Worm (Caenorhabditis elegans) whole organism, L4 larva: ENCODE results near the gene H41C03.3.

Source experiments
- F44E2.7 ChIP-seq: fragments of 200-800 bp; sonication (Bioruptor generic); IDR thresholded peaks from 2 replicates; pipeline ENCODE4 v2.1.2; 2022; ENCODE audit warnings: missing genetic modification characterization, missing compliant biosample characterization
- F49E8.2 ChIP-seq: sonication (generic microtip); optimal IDR thresholded peaks from 2 replicates; lab custom pipeline; 2016; ENCODE audit warnings: missing compliant biosample characterization, mild to moderate bottlenecking, missing genetic modification characterization, borderline replicate concordance
- R02D3.7 ChIP-seq: fragments of 150-350 bp; sonication (generic microtip); optimal IDR thresholded peaks from 3 replicates; lab custom pipeline; 2014; ENCODE audit warnings: missing biosample characterization, missing genetic modification characterization
- T20F7.1 ChIP-seq: fragments of 200-800 bp; sonication (Bioruptor generic); optimal IDR thresholded peaks from 2 replicates; lab custom pipeline; 2018; ENCODE audit warnings: mild to moderate bottlenecking, missing genetic modification characterization, missing compliant biosample characterization
- T26A8.4 ChIP-seq: fragments of 200-800 bp; sonication (Bioruptor generic); IDR thresholded peaks from 2 replicates; pipeline ENCODE4 v1.3.6; 2022; ENCODE audit warnings: missing genetic modification characterization, missing compliant biosample characterization
- aha-1 ChIP-seq: fragments of 150-350 bp; peaks from one replicate; lab custom pipeline; 2014; ENCODE audit warnings: missing biosample characterization, missing genetic modification characterization
- attf-4 ChIP-seq: sonication (generic microtip); optimal IDR thresholded peaks from 3 replicates; lab custom pipeline; 2017; ENCODE audit warnings: missing biosample characterization, missing genetic modification characterization
- ceh-32 ChIP-seq: sonication (generic microtip); optimal IDR thresholded peaks from 2 replicates; lab custom pipeline; 2016; ENCODE audit warnings: mild to moderate bottlenecking, missing genetic modification characterization, missing compliant biosample characterization; ENCODE audit not compliant: poor library complexity
- ctbp-1 ChIP-seq: fragments of 200-800 bp; sonication (Bioruptor generic); IDR thresholded peaks from 2 replicates; pipeline ENCODE4 v1.3.6; 2022; ENCODE audit warnings: missing genetic modification reagents, missing genetic modification characterization, missing compliant biosample characterization
- daf-16 ChIP-seq, 3 experiments: sonication (generic microtip); optimal IDR thresholded peaks; 2 replicates each; lab custom pipeline; 2016 to 2017; ENCODE audit warnings: missing genetic modification characterization in 3 of 3, missing genetic modification reagents in 3 of 3, mild to moderate bottlenecking in 2 of 3, missing compliant biosample characterization in 2 of 3, missing biosample characterization in 1 of 3, moderate library complexity in 1 of 3
- dmd-6 ChIP-seq: fragments of 200-800 bp; sonication (Bioruptor generic); IDR thresholded peaks from 2 replicates; pipeline ENCODE4 v1.3.6; 2022; ENCODE audit warnings: missing genetic modification reagents, missing genetic modification characterization, missing compliant biosample characterization
- dpl-1 ChIP-seq: fragments of 150-350 bp; optimal IDR thresholded peaks from 2 replicates; lab custom pipeline; 2014; ENCODE audit warnings: missing biosample characterization, missing genetic modification reagents, missing genetic modification characterization
- dve-1 ChIP-seq: sonication (generic microtip); optimal IDR thresholded peaks from 2 replicates; lab custom pipeline; 2017; ENCODE audit warnings: antibody characterized with exemption, mild to moderate bottlenecking, missing genetic modification characterization, missing compliant biosample characterization; ENCODE audit not compliant: insufficient read depth
- fos-1 ChIP-seq: fragments of 150-350 bp; optimal IDR thresholded peaks from 2 replicates; lab custom pipeline; 2014; ENCODE audit warnings: missing biosample characterization, missing genetic modification characterization
- hif-1 ChIP-seq, 2 experiments: sonication (generic microtip); optimal IDR thresholded peaks; 2 replicates each; lab custom pipeline; 2016 to 2017; ENCODE audit warnings: missing compliant biosample characterization in 2 of 2, missing genetic modification characterization in 2 of 2, missing genetic modification reagents in 2 of 2, missing genotype in 2 of 2, mild to moderate bottlenecking in 1 of 2
- hlh-11 ChIP-seq: fragments of 200-800 bp; sonication (Bioruptor generic); optimal IDR thresholded peaks from 2 replicates; lab custom pipeline; 2018; ENCODE audit warnings: mild to moderate bottlenecking, missing genetic modification characterization, missing compliant biosample characterization
- hlh-30 ChIP-seq: sonication (generic microtip); optimal IDR thresholded peaks from 2 replicates; lab custom pipeline; 2017; ENCODE audit warnings: antibody characterized with exemption, mild to moderate bottlenecking, missing genetic modification characterization, missing compliant biosample characterization; ENCODE audit not compliant: insufficient read depth
- lin-15B ChIP-seq: fragments of 150-350 bp; sonication (generic microtip); optimal IDR thresholded peaks from 3 replicates; lab custom pipeline; 2014; ENCODE audit warnings: missing biosample characterization, missing genetic modification characterization
- lin-29 ChIP-seq: fragments of 200-800 bp; sonication (Bioruptor generic); IDR thresholded peaks from 2 replicates; pipeline ENCODE4 v1.3.6; 2022; ENCODE audit warnings: missing genetic modification reagents, missing genetic modification characterization, missing compliant biosample characterization
- lin-38 ChIP-seq: fragments of 200-800 bp; sonication (Bioruptor generic); IDR thresholded peaks from 2 replicates; pipeline ENCODE4 v1.3.6; 2022; ENCODE audit warnings: missing genetic modification reagents, missing genetic modification characterization, missing compliant biosample characterization
- lsy-2 ChIP-seq, 2 experiments: fragments of 150-350 bp in 1 of 2; sonication (generic microtip) in 1 of 2; optimal IDR thresholded peaks; 2 replicates each; lab custom pipeline; 2014 to 2017; ENCODE audit warnings: missing biosample characterization in 2 of 2, missing genetic modification characterization in 2 of 2
- madf-5 ChIP-seq, 2 experiments: fragments of 200-800 bp; sonication (Bioruptor generic); IDR thresholded peaks; 2 replicates each; pipeline ENCODE4 v1.3.6; 2022; ENCODE audit warnings: missing compliant biosample characterization in 2 of 2, missing genetic modification characterization in 2 of 2
- mdt-29 ChIP-seq: fragments of 200-800 bp; sonication (Bioruptor generic); IDR thresholded peaks from 2 replicates; pipeline ENCODE4 v1.3.6; 2022; ENCODE audit warnings: missing genetic modification reagents, missing genetic modification characterization, missing compliant biosample characterization
- mep-1 ChIP-seq: fragments of 150-350 bp; sonication (generic microtip); optimal IDR thresholded peaks from 3 replicates; lab custom pipeline; 2014; ENCODE audit warnings: missing biosample characterization, missing genetic modification characterization
- mes-2 ChIP-seq: sonication (generic microtip); optimal IDR thresholded peaks from 2 replicates; lab custom pipeline; 2016; ENCODE audit warnings: missing genotype, mild to moderate bottlenecking, missing genetic modification characterization, missing compliant biosample characterization; ENCODE audit not compliant: poor library complexity, severe bottlenecking
- nhr-11 ChIP-seq: fragments of 150-350 bp; optimal IDR thresholded peaks from 2 replicates; lab custom pipeline; 2014; ENCODE audit warnings: missing biosample characterization, missing genetic modification characterization
- nhr-41 ChIP-seq: fragments of 200-800 bp; sonication (Bioruptor generic); IDR thresholded peaks from 2 replicates; pipeline ENCODE4 v1.3.6; 2022; ENCODE audit warnings: missing genetic modification reagents, missing genetic modification characterization, missing compliant biosample characterization
- nhr-6 ChIP-seq: fragments of 150-350 bp; optimal IDR thresholded peaks from 2 replicates; lab custom pipeline; 2014; ENCODE audit warnings: missing biosample characterization, missing genetic modification characterization
- nhr-76 ChIP-seq: fragments of 150-350 bp; optimal IDR thresholded peaks from 2 replicates; lab custom pipeline; 2014; ENCODE audit warnings: missing biosample characterization, missing genetic modification characterization
- nhr-77 ChIP-seq: fragments of 150-350 bp; optimal IDR thresholded peaks from 2 replicates; lab custom pipeline; 2014; ENCODE audit warnings: missing biosample characterization, missing genetic modification characterization
- pha-4 ChIP-seq, 2 experiments: fragments of 150-350 bp in 1 of 2; fragments of 200-800 bp in 1 of 2; sonication (Bioruptor generic) in 1 of 2; IDR thresholded peaks in 1 of 2; optimal IDR thresholded peaks in 1 of 2; 2 replicates each; pipeline versions ENCODE4 v1.3.6 to Lab custom; 2014 to 2022; ENCODE audit warnings: missing genetic modification characterization in 2 of 2, missing genetic modification reagents in 2 of 2, missing biosample characterization in 1 of 2, missing compliant biosample characterization in 1 of 2
- pqm-1 ChIP-seq: sonication (generic microtip); optimal IDR thresholded peaks from 2 replicates; lab custom pipeline; 2017; ENCODE audit warnings: missing biosample characterization, missing genetic modification characterization
- skn-1 ChIP-seq: fragments of 150-350 bp; optimal IDR thresholded peaks from 2 replicates; lab custom pipeline; 2014; ENCODE audit warnings: missing biosample characterization, missing genetic modification characterization
- unc-130 ChIP-seq: sonication (generic microtip); optimal IDR thresholded peaks from 2 replicates; lab custom pipeline; 2016; ENCODE audit warnings: missing genetic modification reagents, missing genetic modification characterization, missing compliant biosample characterization
- unc-39 ChIP-seq: sonication (generic microtip); optimal IDR thresholded peaks from 2 replicates; lab custom pipeline; 2017; ENCODE audit warnings: missing biosample characterization, missing genetic modification characterization
- unc-62 ChIP-seq, 3 experiments: fragments of 150-350 bp in 1 of 3; sonication (generic microtip); optimal IDR thresholded peaks in 2 of 3; peaks in 1 of 3; 1 replicate in 1 of 3; 2 replicates in 2 of 3; lab custom pipeline; 2014 to 2017; ENCODE audit warnings: missing biosample characterization in 3 of 3, missing genetic modification characterization in 3 of 3, missing genetic modification reagents in 3 of 3, missing genotype in 1 of 3
- zip-2 ChIP-seq: fragments of 150-350 bp; optimal IDR thresholded peaks from 2 replicates; lab custom pipeline; 2014; ENCODE audit warnings: missing biosample characterization, missing genetic modification characterization

Gene H41C03.3

DNA sequence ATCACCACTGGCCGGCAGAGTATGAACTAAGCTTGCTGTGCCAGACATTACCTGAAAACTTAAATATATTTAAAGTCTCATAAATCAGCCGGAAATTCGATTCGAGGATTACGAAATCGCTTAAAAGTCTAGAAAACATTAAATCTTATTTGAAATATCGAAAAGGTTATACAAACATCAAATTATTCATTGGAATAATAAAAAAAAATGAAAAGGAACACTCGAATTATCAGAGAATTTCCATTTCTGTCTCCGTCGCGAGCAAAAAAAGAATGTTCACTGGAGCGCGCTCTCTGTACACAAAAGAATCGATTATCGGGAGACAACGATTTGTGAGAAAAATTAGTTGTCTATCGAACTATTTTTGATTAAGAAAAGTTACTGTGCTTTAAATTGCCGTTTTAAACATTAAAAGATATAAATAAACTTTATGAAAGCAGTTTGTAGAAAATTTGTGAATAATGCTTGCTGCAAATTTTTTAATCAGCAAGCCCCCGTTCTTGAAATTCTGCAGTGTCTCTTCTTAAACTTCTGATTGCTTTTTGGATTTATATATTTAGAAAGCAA, 9.3 kb upstream of the H41C03.3 start, which contains the start of gene fzo-1:
Gene fzo-1 (minus strand): TSS at position 51 of the 567 bp plus-strand sequence.
- TF ChIP-seq mes-2 (tag; lab: Kevin White, UChicago) (peak; percentile 62), skn-1 (tag; lab: Kevin White, UChicago) (no peak), T20F7.1 (peak; percentile 64), pha-4 (GFP tag; IDR thresholded peaks at IDR 0.05; lab: Robert Waterston, UW) (peak; percentile 25; the same call in 1 of the 2 replicates), pha-4 (tag; optimal IDR thresholded peaks at IDR 0.05; lab: Kevin White, UChicago) (no peak), nhr-6 (tag; lab: Kevin White, UChicago) (peak; percentile 57), F49E8.2 (tag; lab: Kevin White, UChicago) (no peak), mdt-29 (GFP tag; lab: Robert Waterston, UW) (no peak), lsy-2 (tag; optimal IDR thresholded peaks at IDR 0.05; lab: Kevin White, UChicago) (peak in 1 of 2 experiments; percentile 48), dve-1 (peak; percentile 8), aha-1 (peak; percentile 22), hlh-30 (peak; percentile 36), zip-2 (tag; lab: Kevin White, UChicago) (no peak), mep-1 (tag; lab: Kevin White, UChicago) (peak; percentile 19), attf-4 (tag; lab: Kevin White, UChicago) (no peak), hif-1 (tag; optimal IDR thresholded peaks at IDR 0.05; lab: Kevin White, UChicago) (peak in 1 of 2 experiments; percentile 77), dpl-1 (peak; percentile 16), unc-130 (peak; percentile 41)

DNA sequence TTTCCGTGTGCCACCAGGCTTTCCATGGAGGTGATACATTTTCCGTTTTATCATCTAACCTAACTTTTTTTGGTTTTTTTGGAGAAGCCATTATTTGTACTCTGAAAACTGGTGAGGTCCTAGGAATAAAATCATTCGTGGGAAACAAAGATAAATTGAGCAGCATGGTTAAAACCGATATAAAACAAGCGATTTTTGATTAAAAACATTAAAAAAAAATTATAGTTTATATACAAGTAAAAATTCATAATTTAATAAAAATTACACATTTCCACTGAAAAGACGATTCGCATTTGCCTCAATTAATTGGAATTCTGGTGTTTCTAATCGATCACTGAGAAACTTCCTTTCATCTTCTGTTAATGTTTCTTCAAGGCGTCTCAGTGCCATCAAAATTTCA, 7.1 kb upstream of the H41C03.3 start, which contains the start of gene ZK1248.15:
Gene ZK1248.15 (minus strand): TSS at position 101 of the 400 bp plus-strand sequence.
- TF ChIP-seq unc-62 (GFP tag; optimal IDR thresholded peaks at IDR 0.05 in 1 of 2; lab: Kevin White, UChicago), result peak in 1 of 2 experiments; percentile 86
- no peak for TF ChIP-seq unc-62 (tag; optimal IDR thresholded peaks at IDR 0.05; lab: Kevin White, UChicago)
- TF ChIP-seq lin-15B (tag; lab: Kevin White, UChicago), result no peak
- TF ChIP-seq, all 104 proteins: peak for 1

DNA sequence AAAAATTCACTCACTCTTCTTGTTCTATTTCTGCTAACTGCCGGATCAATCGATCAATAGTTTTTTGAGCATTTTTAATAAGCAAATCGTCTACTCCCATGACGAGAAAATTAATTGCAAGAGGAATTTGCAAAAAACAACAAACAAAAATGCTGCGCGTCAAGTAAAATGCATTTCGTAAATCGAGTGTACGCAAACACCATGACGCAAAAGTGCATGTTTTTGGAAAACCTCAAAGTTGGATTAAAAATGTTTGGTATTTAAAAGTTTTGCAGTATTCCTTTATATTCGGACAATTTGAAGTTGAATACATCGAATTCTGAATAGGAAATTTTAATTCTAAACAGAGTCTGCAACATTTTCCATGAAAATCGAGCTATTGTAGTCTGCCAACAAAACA, 6.3 kb upstream of the H41C03.3 start, which contains the start of gene ZK1248.19:
Gene ZK1248.19 (minus strand): TSS at position 188 of the 400 bp plus-strand sequence.
- TF ChIP-seq mes-2 (tag; lab: Kevin White, UChicago) (peak; percentile 57), dmd-6 (no peak), T26A8.4 (GFP tag; lab: Robert Waterston, UW) (no peak), lin-29 (GFP tag; lab: Robert Waterston, UW) (no peak), unc-39 (tag; lab: Kevin White, UChicago) (no peak), R02D3.7 (tag; lab: Kevin White, UChicago) (peak; percentile 88), ctbp-1 (GFP tag; lab: Robert Waterston, UW) (no peak), hlh-11 (tag; lab: Kevin White, UChicago) (no peak), nhr-41 (GFP tag; lab: Robert Waterston, UW) (no peak), daf-16 (GFP tag; optimal IDR thresholded peaks at IDR 0.05; lab: Kevin White, UChicago) (no peak), daf-16 (tag; optimal IDR thresholded peaks at IDR 0.05; lab: Kevin White, UChicago) (peak; percentile 24), madf-5 (GFP tag; IDR thresholded peaks at IDR 0.05; lab: Robert Waterston, UW) (no peak), lsy-2 (tag; optimal IDR thresholded peaks at IDR 0.05; lab: Kevin White, UChicago) (peak in 1 of 2 experiments; percentile 54), pqm-1 (tag; lab: Kevin White, UChicago) (no peak), dpl-1 (peak; percentile 12)

- TF ChIP-seq ceh-32 (no peak), R02D3.7 (tag; lab: Kevin White, UChicago) (no peak), fos-1 (tag; lab: Kevin White, UChicago) (no peak), nhr-77 (no peak), nhr-11 (tag; lab: Kevin White, UChicago) (peak; percentile 34), lin-38 (GFP tag; lab: Robert Waterston, UW) (no peak), nhr-6 (tag; lab: Kevin White, UChicago) (no peak), dmd-6 (no peak), F44E2.7 (GFP tag; lab: Robert Waterston, UW) (no peak), nhr-76 (no peak), daf-16 (GFP tag; optimal IDR thresholded peaks at IDR 0.05; lab: Kevin White, UChicago) (peak in 1 of 2 experiments; percentile 94), daf-16 (tag; optimal IDR thresholded peaks at IDR 0.05; lab: Kevin White, UChicago) (no peak)
- TF ChIP-seq, all 104 proteins: peak for 2
Observed at ce11 chrII:5841053-5841547, 4.5 kb upstream of the H41C03.3 start, which contains the start of gene lec-5. lec-5 (minus strand) TSS chrII:5841103.
